Worm (Caenorhabditis elegans) whole organism, mixed stage, embryonic: ENCODE measurements around the gene C35D10.3.

Experiments used
- blmp-1 ChIP-seq: fragments of 150-350 bp; optimal IDR thresholded peaks from 2 replicates; lab custom pipeline; 2014; ENCODE audit warnings: missing biosample characterization, missing genetic modification characterization
- mep-1 ChIP-seq: fragments of 150-350 bp; optimal IDR thresholded peaks from 2 replicates; lab custom pipeline; 2017; ENCODE audit warnings: missing biosample characterization, missing genetic modification reagents, missing genetic modification characterization, inconsistent platforms
- nhr-237 ChIP-seq: fragments of 150-350 bp; optimal IDR thresholded peaks from 2 replicates; lab custom pipeline; 2014; ENCODE audit warnings: missing biosample characterization, missing genetic modification characterization
- nhr-28 ChIP-seq: fragments of 150-350 bp; optimal IDR thresholded peaks from 2 replicates; lab custom pipeline; 2014; ENCODE audit warnings: missing biosample characterization, missing genetic modification characterization
- snpc-4 ChIP-seq: fragments of 150-350 bp; optimal IDR thresholded peaks from 2 replicates; lab custom pipeline; 2014; ENCODE audit warnings: missing biosample characterization, missing genetic modification characterization
- tbx-8 ChIP-seq: fragments of 200-800 bp; sonication (Bioruptor generic); optimal IDR thresholded peaks from 2 replicates; lab custom pipeline; 2018; ENCODE audit warnings: mild to moderate bottlenecking, missing genetic modification characterization, moderate library complexity, missing compliant biosample characterization
- unc-62 ChIP-seq: fragments of 150-350 bp; optimal IDR thresholded peaks from 2 replicates; lab custom pipeline; 2014; ENCODE audit warnings: missing biosample characterization, missing genetic modification reagents, missing genetic modification characterization

DNA sequence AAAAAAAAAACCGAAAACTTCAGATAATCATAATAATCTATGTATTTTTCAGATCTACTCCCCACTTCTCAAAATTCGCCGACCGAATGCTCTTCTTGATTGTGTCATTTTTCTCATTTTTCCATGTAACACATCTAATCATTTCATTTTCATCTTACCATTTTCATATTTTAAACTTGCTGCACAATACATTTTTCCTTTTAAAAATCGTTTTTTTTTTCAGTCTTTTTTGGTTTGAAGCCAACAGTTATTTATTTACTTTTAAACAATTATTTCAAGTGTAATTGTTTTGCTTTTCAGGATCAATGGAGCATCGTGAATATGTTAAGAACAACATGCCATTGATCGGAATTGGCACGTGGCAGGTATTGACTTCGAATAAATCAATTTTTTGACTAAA lies 9.7 kb upstream of the C35D10.3 start, which contains the start of gene C35D10.6:
- no peak for TF ChIP-seq nhr-237 (tag; lab: Kevin White, UChicago)
- no peak for TF ChIP-seq tbx-8
- no peak for TF ChIP-seq nhr-28 (tag; lab: Kevin White, UChicago)
- no peak for TF ChIP-seq unc-62 (GFP tag; lab: Kevin White, UChicago)
- TF ChIP-seq mep-1 (tag; lab: Kevin White, UChicago), result no peak
- no peak for TF ChIP-seq blmp-1 (tag; lab: Kevin White, UChicago)
- TF ChIP-seq snpc-4, result no peak
